Worm (Caenorhabditis elegans) whole organism, L3 larva: Measurements from ENCODE around the gene F38B6.4.

ENCODE experiments used
- R02D3.7 ChIP-seq: fragments of 150-350 bp; optimal IDR thresholded peaks from 2 replicates; lab custom pipeline; 2014; ENCODE audit warnings: missing biosample characterization, missing genetic modification characterization
- ceh-16 ChIP-seq: sonication (generic microtip); optimal IDR thresholded peaks from 2 replicates; lab custom pipeline; 2017; ENCODE audit warnings: missing biosample characterization, missing genetic modification characterization
- ceh-82 ChIP-seq: fragments of 150-350 bp; optimal IDR thresholded peaks from 2 replicates; lab custom pipeline; 2014; ENCODE audit warnings: missing biosample characterization, missing genetic modification characterization
- egl-27 ChIP-seq: sonication (generic microtip); optimal IDR thresholded peaks from 4 replicates; lab custom pipeline; 2017; ENCODE audit warnings: missing biosample characterization, missing genetic modification reagents, missing genetic modification characterization
- elt-3 ChIP-seq, 3 experiments: fragments of 150-350 bp in 1 of 3; sonication (generic microtip) in 2 of 3; optimal IDR thresholded peaks; 2 replicates in 2 of 3; 4 replicates in 1 of 3; lab custom pipeline; 2014 to 2017; ENCODE audit warnings: missing biosample characterization in 3 of 3, missing genetic modification characterization in 3 of 3
- jun-1 ChIP-seq: fragments of 150-350 bp; optimal IDR thresholded peaks from 2 replicates; lab custom pipeline; 2014; ENCODE audit warnings: missing biosample characterization, missing genetic modification reagents, missing genetic modification characterization
- lin-15B ChIP-seq: fragments of 150-350 bp; optimal IDR thresholded peaks from 2 replicates; lab custom pipeline; 2014; ENCODE audit warnings: missing biosample characterization, missing genetic modification characterization
- nfya-1 ChIP-seq: sonication (generic microtip); optimal IDR thresholded peaks from 2 replicates; lab custom pipeline; 2017; ENCODE audit warnings: missing genetic modification characterization, mild to moderate bottlenecking, missing compliant biosample characterization, antibody characterized with exemption, moderate library complexity; ENCODE audit not compliant: insufficient read depth
- nhr-11 ChIP-seq: fragments of 150-350 bp; optimal IDR thresholded peaks from 2 replicates; lab custom pipeline; 2014; ENCODE audit warnings: missing biosample characterization, missing genetic modification characterization
- nhr-23 ChIP-seq: fragments of 150-350 bp; optimal IDR thresholded peaks from 2 replicates; lab custom pipeline; 2014; ENCODE audit warnings: missing biosample characterization, missing genetic modification reagents, missing genetic modification characterization
- nhr-25 ChIP-seq: sonication (generic microtip); optimal IDR thresholded peaks from 2 replicates; lab custom pipeline; 2017; ENCODE audit warnings: missing biosample characterization, missing genetic modification characterization
- nhr-28 ChIP-seq: fragments of 150-350 bp; optimal IDR thresholded peaks from 2 replicates; lab custom pipeline; 2014; ENCODE audit warnings: missing biosample characterization, missing genetic modification characterization
- unc-62 ChIP-seq: fragments of 150-350 bp; sonication (generic microtip); optimal IDR thresholded peaks from 4 replicates; lab custom pipeline; 2014; ENCODE audit warnings: missing biosample characterization, missing genetic modification reagents, missing genetic modification characterization

ce11 chrX:6691653-6692052 lies 17.0 kb downstream of the F38B6.4 start:
- TF ChIP-seq elt-3 (tag; optimal IDR thresholded peaks at IDR 0.05; lab: Kevin White, UChicago) (no peak), nhr-11 (tag; lab: Kevin White, UChicago) (no peak), unc-62 (GFP tag; lab: Kevin White, UChicago) (no peak), R02D3.7 (tag; lab: Kevin White, UChicago) (no peak), egl-27 (tag; lab: Kevin White, UChicago) (no peak), nhr-25 (no peak), lin-15B (tag; lab: Kevin White, UChicago) (no peak), ceh-16 (tag; lab: Kevin White, UChicago) (no peak), nfya-1 (tag; lab: Kevin White, UChicago) (no peak), jun-1 (tag; lab: Kevin White, UChicago) (no peak), nhr-28 (tag; lab: Kevin White, UChicago) (no peak), nhr-23 (no peak), ceh-82 (tag; lab: Kevin White, UChicago) (no peak)
